Worm (Caenorhabditis elegans) whole organism, L2 larva: Measurements from ENCODE around the gene F29A7.4.

Experiments used
- C34F6.9 ChIP-seq: fragments of 150-350 bp; optimal IDR thresholded peaks from 2 replicates; lab custom pipeline; 2014; ENCODE audit warnings: missing biosample characterization, missing genetic modification characterization
- F13H6.1 ChIP-seq: sonication (generic microtip); optimal IDR thresholded peaks from 2 replicates; lab custom pipeline; 2016; ENCODE audit warnings: missing genetic modification characterization, missing compliant biosample characterization
- R02D3.7 ChIP-seq: fragments of 150-350 bp; optimal IDR thresholded peaks from 2 replicates; lab custom pipeline; 2014; ENCODE audit warnings: missing biosample characterization, missing genetic modification characterization
- alr-1 ChIP-seq: fragments of 150-350 bp; optimal IDR thresholded peaks from 2 replicates; lab custom pipeline; 2014; ENCODE audit warnings: missing biosample characterization, missing genetic modification characterization
- aly-2 ChIP-seq: fragments of 150-350 bp; optimal IDR thresholded peaks from 2 replicates; lab custom pipeline; 2014; ENCODE audit warnings: missing biosample characterization, missing genetic modification characterization
- blmp-1 ChIP-seq: sonication (generic microtip); optimal IDR thresholded peaks from 2 replicates; lab custom pipeline; 2017; ENCODE audit warnings: missing genetic modification characterization, mild to moderate bottlenecking, missing compliant biosample characterization, antibody characterized with exemption, moderate library complexity; ENCODE audit not compliant: insufficient read depth
- ceh-16 ChIP-seq: fragments of 150-350 bp; optimal IDR thresholded peaks from 2 replicates; lab custom pipeline; 2014; ENCODE audit warnings: missing biosample characterization, missing genetic modification characterization
- crh-2 ChIP-seq: sonication (generic microtip); optimal IDR thresholded peaks from 2 replicates; lab custom pipeline; 2017; ENCODE audit warnings: missing biosample characterization, missing genetic modification characterization
- dmd-4 ChIP-seq: sonication (generic microtip); optimal IDR thresholded peaks from 2 replicates; lab custom pipeline; 2017; ENCODE audit warnings: missing biosample characterization, missing genetic modification characterization
- egl-27 ChIP-seq: sonication (generic microtip); optimal IDR thresholded peaks from 3 replicates; lab custom pipeline; 2017; ENCODE audit warnings: missing biosample characterization, missing genetic modification reagents, missing genetic modification characterization
- elt-1 ChIP-seq: fragments of 150-350 bp; optimal IDR thresholded peaks from 2 replicates; lab custom pipeline; 2014; ENCODE audit warnings: missing biosample characterization, missing genetic modification characterization
- fos-1 ChIP-seq: fragments of 150-350 bp; optimal IDR thresholded peaks from 2 replicates; lab custom pipeline; 2014; ENCODE audit warnings: missing biosample characterization, missing genetic modification characterization
- gmeb-1 ChIP-seq: fragments of 150-350 bp; optimal IDR thresholded peaks from 2 replicates; lab custom pipeline; 2014; ENCODE audit warnings: missing biosample characterization, missing genetic modification characterization
- lin-39 ChIP-seq: fragments of 150-350 bp; optimal IDR thresholded peaks from 2 replicates; lab custom pipeline; 2014; ENCODE audit warnings: missing biosample characterization, missing genetic modification reagents, missing genetic modification characterization
- lsy-2 ChIP-seq, 2 experiments: fragments of 150-350 bp in 1 of 2; sonication (generic microtip) in 1 of 2; optimal IDR thresholded peaks; 2 replicates each; lab custom pipeline; 2014 to 2017; ENCODE audit warnings: missing biosample characterization in 2 of 2, missing genetic modification characterization in 2 of 2
- mab-5 ChIP-seq: fragments of 150-350 bp; optimal IDR thresholded peaks from 2 replicates; lab custom pipeline; 2014; ENCODE audit warnings: missing biosample characterization, missing genetic modification characterization
- mbf-1 ChIP-seq: sonication (generic microtip); optimal IDR thresholded peaks from 2 replicates; lab custom pipeline; 2017; ENCODE audit warnings: missing biosample characterization, missing genetic modification characterization
- mdl-1 ChIP-seq, 2 experiments: fragments of 150-350 bp in 1 of 2; sonication (generic microtip) in 1 of 2; optimal IDR thresholded peaks; 2 replicates each; lab custom pipeline; 2017; ENCODE audit warnings: missing biosample characterization in 2 of 2, missing genetic modification characterization in 2 of 2
- nhr-10 ChIP-seq: sonication (generic microtip); optimal IDR thresholded peaks from 2 replicates; lab custom pipeline; 2017; ENCODE audit warnings: missing biosample characterization, missing genetic modification characterization
- nhr-11 ChIP-seq: fragments of 150-350 bp; optimal IDR thresholded peaks from 2 replicates; lab custom pipeline; 2014; ENCODE audit warnings: missing biosample characterization, missing genetic modification characterization
- nhr-12 ChIP-seq: fragments of 150-350 bp; optimal IDR thresholded peaks from 2 replicates; lab custom pipeline; 2014; ENCODE audit warnings: missing biosample characterization, missing genetic modification characterization
- nhr-129 ChIP-seq: fragments of 150-350 bp; optimal IDR thresholded peaks from 2 replicates; lab custom pipeline; 2014; ENCODE audit warnings: missing biosample characterization, missing genetic modification characterization
- nhr-237 ChIP-seq: fragments of 150-350 bp; optimal IDR thresholded peaks from 2 replicates; lab custom pipeline; 2014; ENCODE audit warnings: missing biosample characterization, missing genetic modification characterization
- nhr-25 ChIP-seq: fragments of 150-350 bp; sonication (generic microtip); optimal IDR thresholded peaks from 3 replicates; lab custom pipeline; 2014; ENCODE audit warnings: missing biosample characterization, missing genetic modification characterization
- nhr-6 ChIP-seq: fragments of 150-350 bp; optimal IDR thresholded peaks from 2 replicates; lab custom pipeline; 2014; ENCODE audit warnings: missing biosample characterization, missing genetic modification characterization
- peb-1 ChIP-seq: fragments of 150-350 bp; optimal IDR thresholded peaks from 2 replicates; lab custom pipeline; 2014; ENCODE audit warnings: missing biosample characterization, missing genetic modification characterization
- sem-4 ChIP-seq: fragments of 150-350 bp; optimal IDR thresholded peaks from 2 replicates; lab custom pipeline; 2014; ENCODE audit warnings: missing biosample characterization, missing genetic modification reagents, missing genetic modification characterization
- skn-1 ChIP-seq: sonication (generic microtip); optimal IDR thresholded peaks from 2 replicates; lab custom pipeline; 2017; ENCODE audit warnings: missing biosample characterization, missing genetic modification characterization
- sma-3 ChIP-seq: sonication (generic microtip); optimal IDR thresholded peaks from 2 replicates; lab custom pipeline; 2016; ENCODE audit warnings: missing genetic modification reagents, missing genetic modification characterization, missing compliant biosample characterization
- sma-9 ChIP-seq, 2 experiments: fragments of 150-350 bp in 1 of 2; sonication (generic microtip) in 1 of 2; optimal IDR thresholded peaks; 2 replicates each; lab custom pipeline; 2014 to 2016; ENCODE audit warnings: missing genetic modification characterization in 2 of 2, mild to moderate bottlenecking in 1 of 2, missing biosample characterization in 1 of 2, missing compliant biosample characterization in 1 of 2, missing genetic modification reagents in 1 of 2, moderate library complexity in 1 of 2
- snpc-4 ChIP-seq: fragments of 150-350 bp; optimal IDR thresholded peaks from 2 replicates; lab custom pipeline; 2014; ENCODE audit warnings: missing biosample characterization, missing genetic modification characterization
- unc-55 ChIP-seq: fragments of 150-350 bp; sonication (generic microtip); optimal IDR thresholded peaks from 3 replicates; lab custom pipeline; 2014; ENCODE audit warnings: missing biosample characterization, missing genetic modification reagents, missing genetic modification characterization
- zag-1 ChIP-seq: fragments of 150-350 bp; optimal IDR thresholded peaks from 2 replicates; lab custom pipeline; 2014; ENCODE audit warnings: missing biosample characterization, missing genetic modification characterization
- ztf-11 ChIP-seq: sonication (generic microtip); optimal IDR thresholded peaks from 2 replicates; lab custom pipeline; 2017; ENCODE audit warnings: missing biosample characterization, missing genetic modification characterization
- ztf-4 ChIP-seq: fragments of 150-350 bp; optimal IDR thresholded peaks from 2 replicates; lab custom pipeline; 2014; ENCODE audit warnings: missing biosample characterization, missing genetic modification characterization

The F29A7.4 gene

DNA sequence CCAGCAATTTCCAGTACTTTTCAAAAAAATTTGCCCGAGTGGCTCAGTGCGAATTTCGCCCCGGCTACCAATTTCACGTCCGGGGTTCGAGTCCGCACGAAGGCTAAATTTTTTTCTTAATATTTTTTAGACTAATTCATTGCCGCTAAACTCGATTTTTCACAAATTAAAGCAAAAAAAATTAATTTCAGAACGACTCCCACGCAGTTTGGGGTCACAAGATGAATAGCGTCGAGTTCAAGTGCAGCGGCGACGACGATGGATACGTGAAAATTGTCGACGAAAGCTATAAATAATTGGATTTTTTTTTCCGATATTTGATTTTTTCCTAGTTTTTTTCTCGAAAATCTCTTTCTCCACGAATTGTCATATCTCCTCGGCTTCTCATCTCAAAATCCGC is 1.5 kb downstream of the F29A7.4 start:
- TF ChIP-seq blmp-1 (tag; lab: Kevin White, UChicago) (no peak), snpc-4 (tag; lab: Kevin White, UChicago) (no peak), crh-2 (tag; lab: Kevin White, UChicago) (no peak), unc-55 (GFP tag; lab: Kevin White, UChicago) (no peak), alr-1 (no peak), sma-9 (GFP tag; optimal IDR thresholded peaks at IDR 0.05; lab: Kevin White, UChicago) (no peak), sma-9 (tag; optimal IDR thresholded peaks at IDR 0.05; lab: Kevin White, UChicago) (no peak), nhr-129 (tag; lab: Kevin White, UChicago) (no peak), nhr-11 (tag; lab: Kevin White, UChicago) (no peak), nhr-25 (tag; lab: Kevin White, UChicago) (no peak), ztf-11 (tag; lab: Kevin White, UChicago) (no peak)

DNA sequence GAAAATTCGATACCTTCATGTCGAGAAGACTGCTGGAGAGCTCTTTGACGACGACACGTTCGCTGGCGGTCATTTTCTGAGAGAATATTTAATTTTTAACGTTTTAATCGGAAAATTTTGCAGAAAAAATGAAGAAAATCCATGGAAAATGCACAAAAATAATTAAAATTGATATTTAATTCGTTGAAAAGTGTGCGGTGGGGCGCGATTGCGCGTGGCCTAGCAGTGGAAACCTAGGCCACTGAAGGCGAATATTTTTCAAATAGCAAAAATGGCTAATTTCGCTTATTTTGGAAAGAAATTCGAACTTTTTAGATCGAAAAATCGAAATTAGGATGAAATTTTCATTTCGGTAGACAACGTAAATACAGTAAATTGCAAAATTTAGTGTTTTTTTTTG is 2.7 kb downstream of the F29A7.4 start, which contains the start of gene F29A7.6:
F29A7.6 (minus strand) TSS at position 76 of the 400 bp plus-strand sequence.
- TF ChIP-seq gmeb-1 (tag; lab: Kevin White, UChicago), result peak; percentile 65
- no peak for TF ChIP-seq dmd-4 (tag; lab: Kevin White, UChicago)
- peak; percentile 79 for TF ChIP-seq C34F6.9
- TF ChIP-seq crh-2 (tag; lab: Kevin White, UChicago), result peak; percentile 32
- peak; percentile 1 for TF ChIP-seq nhr-129 (tag; lab: Kevin White, UChicago)
- TF ChIP-seq aly-2 (tag; lab: Kevin White, UChicago), result no peak
- no peak for TF ChIP-seq fos-1
- TF ChIP-seq elt-1 (tag; lab: Kevin White, UChicago), result no peak
- TF ChIP-seq F13H6.1 (tag; lab: Kevin White, UChicago), result peak; percentile 67
- TF ChIP-seq sma-3 (GFP tag; lab: Kevin White, UChicago), result peak; percentile 66
- peak; percentile 66 for TF ChIP-seq sma-9 (GFP tag; optimal IDR thresholded peaks at IDR 0.05; lab: Kevin White, UChicago)
- no peak for TF ChIP-seq sma-9 (tag; optimal IDR thresholded peaks at IDR 0.05; lab: Kevin White, UChicago)
- peak; percentile 57 for TF ChIP-seq unc-55 (GFP tag; lab: Kevin White, UChicago)
- TF ChIP-seq lsy-2 (tag; optimal IDR thresholded peaks at IDR 0.05; lab: Kevin White, UChicago), result peak in 1 of 2 experiments; percentile 49
- TF ChIP-seq mdl-1 (tag; optimal IDR thresholded peaks at IDR 0.05; lab: Kevin White, UChicago), result no peak
- TF ChIP-seq ztf-4 (tag; lab: Kevin White, UChicago), result no peak
- TF ChIP-seq ceh-16 (tag; lab: Kevin White, UChicago), result no peak
- TF ChIP-seq nhr-237 (tag; lab: Kevin White, UChicago), result no peak
- peak; percentile 3 for TF ChIP-seq mab-5 (tag; lab: Kevin White, UChicago)
- TF ChIP-seq nhr-25 (tag; lab: Kevin White, UChicago), result no peak

DNA sequence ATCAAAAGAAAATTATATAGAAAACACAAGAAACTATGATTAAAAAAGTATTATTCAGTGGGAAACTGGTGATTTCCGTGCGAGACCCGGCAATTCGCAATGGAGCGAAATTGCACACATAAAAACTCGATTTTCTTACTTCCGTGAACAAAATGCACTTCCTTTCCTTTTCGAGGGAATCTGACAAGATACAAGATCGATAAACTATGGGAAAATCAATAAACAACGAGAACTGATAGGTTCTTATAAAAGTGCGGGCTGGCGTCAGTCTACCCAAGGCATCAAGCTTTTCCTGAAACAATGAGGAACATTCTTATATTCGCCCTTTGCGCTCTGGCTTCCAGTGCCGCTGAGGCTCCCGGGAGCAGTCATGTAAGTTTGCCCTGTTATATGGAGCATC is 3.2 kb downstream of the F29A7.4 start, which contains the start of gene F29A7.3:
F29A7.3 (plus strand) TSS at position 301 of the 400 bp plus-strand sequence.
- TF ChIP-seq F13H6.1 (tag; lab: Kevin White, UChicago) (no peak), R02D3.7 (tag; lab: Kevin White, UChicago) (no peak), egl-27 (tag; lab: Kevin White, UChicago) (no peak), mab-5 (tag; lab: Kevin White, UChicago) (no peak), peb-1 (no peak), C34F6.9 (no peak), aly-2 (tag; lab: Kevin White, UChicago) (no peak), snpc-4 (tag; lab: Kevin White, UChicago) (no peak), zag-1 (no peak), ztf-11 (tag; lab: Kevin White, UChicago) (no peak), sma-9 (GFP tag; optimal IDR thresholded peaks at IDR 0.05; lab: Kevin White, UChicago) (no peak), sma-9 (tag; optimal IDR thresholded peaks at IDR 0.05; lab: Kevin White, UChicago) (no peak)

DNA sequence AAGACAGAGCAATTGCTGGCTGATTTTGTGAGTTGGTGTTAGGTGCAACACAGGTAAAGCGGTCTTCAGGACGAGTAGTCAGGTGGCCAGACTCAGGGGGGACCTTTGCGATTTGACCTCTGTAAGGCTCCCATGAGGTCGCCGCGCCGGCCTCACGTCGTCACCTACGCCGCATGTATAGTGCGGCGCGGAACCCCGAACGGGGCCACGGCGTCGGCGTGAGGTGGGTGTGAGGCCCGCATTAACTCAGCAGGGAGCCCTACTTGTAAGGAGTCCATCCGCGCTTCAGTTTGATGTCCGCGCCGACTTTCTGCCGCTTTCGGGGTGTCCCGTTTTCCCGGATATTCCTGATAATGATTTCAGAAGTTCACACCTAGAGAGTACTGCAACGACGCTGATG is 4.8 kb downstream of the F29A7.4 start:
- TF ChIP-seq unc-55 (GFP tag; lab: Kevin White, UChicago) (no peak), mdl-1 (tag; optimal IDR thresholded peaks at IDR 0.05; lab: Kevin White, UChicago) (no peak), mbf-1 (tag; lab: Kevin White, UChicago) (no peak), sma-3 (GFP tag; lab: Kevin White, UChicago) (no peak), R02D3.7 (tag; lab: Kevin White, UChicago) (no peak), skn-1 (tag; lab: Kevin White, UChicago) (no peak), nhr-10 (tag; lab: Kevin White, UChicago) (no peak), alr-1 (no peak), nhr-12 (no peak), sem-4 (no peak), ztf-4 (tag; lab: Kevin White, UChicago) (no peak), C34F6.9 (no peak), dmd-4 (tag; lab: Kevin White, UChicago) (no peak), nhr-6 (tag; lab: Kevin White, UChicago) (no peak), nhr-237 (tag; lab: Kevin White, UChicago) (no peak), lin-39 (tag; lab: Kevin White, UChicago) (no peak)
- TF ChIP-seq, all 48 proteins: peak for 0
